Worm (Caenorhabditis elegans) whole organism, L4 larva: ENCODE data around the gene F38B7.11.
A peak's percentile ranks its signal among the peaks of the same experiment; 100 is the strongest.

ENCODE experiments used
- D1046.2 ChIP-seq: fragments of 200-800 bp; sonication (Bioruptor generic); IDR thresholded peaks from 2 replicates; pipeline ENCODE4 v1.3.6; 2022; ENCODE audit warnings: missing genetic modification characterization, missing compliant biosample characterization
- F26F4.8 ChIP-seq: fragments of 200-800 bp; sonication (Bioruptor generic); conservative IDR thresholded peaks from 2 replicates; pipeline ENCODE4 v1.3.6; 2022; ENCODE audit warnings: missing genetic modification characterization, missing compliant biosample characterization
- F49E8.2 ChIP-seq: sonication (generic microtip); optimal IDR thresholded peaks from 2 replicates; lab custom pipeline; 2016; ENCODE audit warnings: missing compliant biosample characterization, mild to moderate bottlenecking, missing genetic modification characterization, borderline replicate concordance
- Y105C5A.15 ChIP-seq: fragments of 200-800 bp; sonication (Bioruptor generic); IDR thresholded peaks from 2 replicates; pipeline ENCODE4 v1.3.6; 2022; ENCODE audit warnings: missing genetic modification characterization, missing compliant biosample characterization
- Y48G9A.11 ChIP-seq: fragments of 200-800 bp; sonication (Bioruptor generic); IDR thresholded peaks from 2 replicates; pipeline ENCODE4 v1.3.6; 2022; ENCODE audit warnings: missing genetic modification reagents, missing genetic modification characterization, missing compliant biosample characterization
- Y75B8A.6 ChIP-seq: fragments of 200-800 bp; sonication (Bioruptor generic); IDR thresholded peaks from 2 replicates; pipeline ENCODE4 v1.3.6; 2022; ENCODE audit warnings: missing genetic modification reagents, missing genetic modification characterization, missing compliant biosample characterization
- ama-1 ChIP-seq: fragments of 150-350 bp; optimal IDR thresholded peaks from 2 replicates; lab custom pipeline; 2014; ENCODE audit warnings: inconsistent platforms, mixed read lengths
- ceh-20 ChIP-seq: fragments of 200-800 bp; sonication (Bioruptor generic); IDR thresholded peaks from 2 replicates; pipeline ENCODE4 v1.3.6; 2022; ENCODE audit warnings: missing genetic modification reagents, missing genetic modification characterization, missing compliant biosample characterization
- ceh-62 ChIP-seq: sonication (generic microtip); optimal IDR thresholded peaks from 2 replicates; lab custom pipeline; 2017; ENCODE audit warnings: missing biosample characterization, missing genetic modification characterization
- daf-16 ChIP-seq, 3 experiments: sonication (generic microtip); optimal IDR thresholded peaks; 2 replicates each; lab custom pipeline; 2016 to 2017; ENCODE audit warnings: missing genetic modification characterization in 3 of 3, missing genetic modification reagents in 3 of 3, mild to moderate bottlenecking in 2 of 3, missing compliant biosample characterization in 2 of 3, missing biosample characterization in 1 of 3, moderate library complexity in 1 of 3
- dmd-6 ChIP-seq: fragments of 200-800 bp; sonication (Bioruptor generic); IDR thresholded peaks from 2 replicates; pipeline ENCODE4 v1.3.6; 2022; ENCODE audit warnings: missing genetic modification reagents, missing genetic modification characterization, missing compliant biosample characterization
- dmd-8 ChIP-seq: fragments of 200-800 bp; sonication (Bioruptor generic); IDR thresholded peaks from 2 replicates; pipeline ENCODE4 v1.3.6; 2022; ENCODE audit warnings: missing genetic modification characterization, missing compliant biosample characterization
- dmd-9 ChIP-seq: fragments of 200-800 bp; sonication (Bioruptor generic); IDR thresholded peaks from 2 replicates; pipeline ENCODE4 v1.3.6; 2022; ENCODE audit warnings: missing genetic modification reagents, missing genetic modification characterization, missing compliant biosample characterization
- dve-1 ChIP-seq: sonication (generic microtip); optimal IDR thresholded peaks from 2 replicates; lab custom pipeline; 2017; ENCODE audit warnings: antibody characterized with exemption, mild to moderate bottlenecking, missing genetic modification characterization, missing compliant biosample characterization; ENCODE audit not compliant: insufficient read depth
- egl-27 ChIP-seq: sonication (generic microtip); optimal IDR thresholded peaks from 3 replicates; lab custom pipeline; 2017; ENCODE audit warnings: missing biosample characterization, missing genetic modification reagents, missing genetic modification characterization
- egl-43 ChIP-seq: fragments of 200-800 bp; sonication (Bioruptor generic); IDR thresholded peaks from 2 replicates; pipeline ENCODE4 v1.3.6; 2022; ENCODE audit warnings: missing genetic modification reagents, missing genetic modification characterization, missing compliant biosample characterization
- fos-1 ChIP-seq: fragments of 150-350 bp; optimal IDR thresholded peaks from 2 replicates; lab custom pipeline; 2014; ENCODE audit warnings: missing biosample characterization, missing genetic modification characterization
- gei-8 ChIP-seq: fragments of 200-800 bp; sonication (Bioruptor generic); optimal IDR thresholded peaks from 2 replicates; lab custom pipeline; 2018; ENCODE audit warnings: mild to moderate bottlenecking, missing genetic modification characterization, missing compliant biosample characterization
- hlh-11 ChIP-seq: fragments of 200-800 bp; sonication (Bioruptor generic); optimal IDR thresholded peaks from 2 replicates; lab custom pipeline; 2018; ENCODE audit warnings: mild to moderate bottlenecking, missing genetic modification characterization, missing compliant biosample characterization
- hlh-30 ChIP-seq: sonication (generic microtip); optimal IDR thresholded peaks from 2 replicates; lab custom pipeline; 2017; ENCODE audit warnings: antibody characterized with exemption, mild to moderate bottlenecking, missing genetic modification characterization, missing compliant biosample characterization; ENCODE audit not compliant: insufficient read depth
- lin-1 ChIP-seq: fragments of 200-800 bp; sonication (Bioruptor generic); IDR thresholded peaks from 2 replicates; pipeline ENCODE4 v1.3.6; 2022; ENCODE audit warnings: missing genetic modification reagents, missing genetic modification characterization, missing compliant biosample characterization
- lin-15B ChIP-seq: fragments of 150-350 bp; sonication (generic microtip); optimal IDR thresholded peaks from 3 replicates; lab custom pipeline; 2014; ENCODE audit warnings: missing biosample characterization, missing genetic modification characterization
- lin-38 ChIP-seq: fragments of 200-800 bp; sonication (Bioruptor generic); IDR thresholded peaks from 2 replicates; pipeline ENCODE4 v1.3.6; 2022; ENCODE audit warnings: missing genetic modification reagents, missing genetic modification characterization, missing compliant biosample characterization
- lin-39 ChIP-seq: fragments of 150-350 bp; optimal IDR thresholded peaks from 2 replicates; lab custom pipeline; 2014; ENCODE audit warnings: missing biosample characterization, missing genetic modification reagents, missing genetic modification characterization
- lsy-2 ChIP-seq, 2 experiments: fragments of 150-350 bp in 1 of 2; sonication (generic microtip) in 1 of 2; optimal IDR thresholded peaks; 2 replicates each; lab custom pipeline; 2014 to 2017; ENCODE audit warnings: missing biosample characterization in 2 of 2, missing genetic modification characterization in 2 of 2
- madf-5 ChIP-seq, 2 experiments: fragments of 200-800 bp; sonication (Bioruptor generic); IDR thresholded peaks; 2 replicates each; pipeline ENCODE4 v1.3.6; 2022; ENCODE audit warnings: missing compliant biosample characterization in 2 of 2, missing genetic modification characterization in 2 of 2
- mdl-1 ChIP-seq, 2 experiments: fragments of 150-350 bp in 1 of 2; sonication (generic microtip) in 1 of 2; optimal IDR thresholded peaks; 2 replicates each; lab custom pipeline; 2014 to 2017; ENCODE audit warnings: missing biosample characterization in 2 of 2, missing genetic modification characterization in 2 of 2
- mdt-29 ChIP-seq: fragments of 200-800 bp; sonication (Bioruptor generic); IDR thresholded peaks from 2 replicates; pipeline ENCODE4 v1.3.6; 2022; ENCODE audit warnings: missing genetic modification reagents, missing genetic modification characterization, missing compliant biosample characterization
- mep-1 ChIP-seq: fragments of 150-350 bp; sonication (generic microtip); optimal IDR thresholded peaks from 3 replicates; lab custom pipeline; 2014; ENCODE audit warnings: missing biosample characterization, missing genetic modification characterization
- nhr-28 ChIP-seq: fragments of 150-350 bp; optimal IDR thresholded peaks from 2 replicates; lab custom pipeline; 2014; ENCODE audit warnings: missing biosample characterization, missing genetic modification characterization
- nhr-42 ChIP-seq: fragments of 200-800 bp; sonication (Bioruptor generic); IDR thresholded peaks from 2 replicates; pipeline ENCODE4 v1.3.6; 2022; ENCODE audit warnings: missing genetic modification characterization, missing compliant biosample characterization
- nhr-76 ChIP-seq: fragments of 150-350 bp; optimal IDR thresholded peaks from 2 replicates; lab custom pipeline; 2014; ENCODE audit warnings: missing biosample characterization, missing genetic modification characterization
- nhr-77 ChIP-seq: fragments of 150-350 bp; optimal IDR thresholded peaks from 2 replicates; lab custom pipeline; 2014; ENCODE audit warnings: missing biosample characterization, missing genetic modification characterization
- php-3 ChIP-seq: fragments of 200-800 bp; sonication (Bioruptor generic); IDR thresholded peaks from 2 replicates; pipeline ENCODE4 v1.3.6; 2022; ENCODE audit warnings: missing genetic modification reagents, missing genetic modification characterization, missing compliant biosample characterization
- pqm-1 ChIP-seq: sonication (generic microtip); optimal IDR thresholded peaks from 2 replicates; lab custom pipeline; 2017; ENCODE audit warnings: missing biosample characterization, missing genetic modification characterization
- set-16 ChIP-seq: fragments of 200-800 bp; sonication (Bioruptor generic); IDR thresholded peaks from 2 replicates; pipeline ENCODE4 v1.3.6; 2022; ENCODE audit warnings: missing genetic modification reagents, missing genetic modification characterization, missing compliant biosample characterization
- skn-1 ChIP-seq: fragments of 150-350 bp; optimal IDR thresholded peaks from 2 replicates; lab custom pipeline; 2014; ENCODE audit warnings: missing biosample characterization, missing genetic modification characterization
- unc-62 ChIP-seq, 3 experiments: fragments of 150-350 bp in 1 of 3; sonication (generic microtip); optimal IDR thresholded peaks in 2 of 3; peaks in 1 of 3; 1 replicate in 1 of 3; 2 replicates in 2 of 3; lab custom pipeline; 2014 to 2017; ENCODE audit warnings: missing biosample characterization in 3 of 3, missing genetic modification characterization in 3 of 3, missing genetic modification reagents in 3 of 3, missing genotype in 1 of 3
- vab-7 ChIP-seq: fragments of 200-800 bp; sonication (Bioruptor generic); IDR thresholded peaks from 2 replicates; pipeline ENCODE4 v1.3.6; 2022; ENCODE audit warnings: missing genetic modification reagents, missing genetic modification characterization, missing compliant biosample characterization
- zfp-2 ChIP-seq: sonication (generic microtip); optimal IDR thresholded peaks from 2 replicates; lab custom pipeline; 2016; ENCODE audit warnings: mild to moderate bottlenecking, missing genetic modification characterization, missing compliant biosample characterization
- zip-2 ChIP-seq: fragments of 150-350 bp; optimal IDR thresholded peaks from 2 replicates; lab custom pipeline; 2014; ENCODE audit warnings: missing biosample characterization, missing genetic modification characterization
- ztf-7 ChIP-seq: fragments of 150-350 bp; optimal IDR thresholded peaks from 2 replicates; lab custom pipeline; 2014; ENCODE audit warnings: missing biosample characterization, missing genetic modification characterization

Gene F38B7.11

ce11 chrV:11535504-11536062 lies 11.3 kb upstream of the F38B7.11 start:
- peak; percentile 27 for TF ChIP-seq hlh-30
- TF ChIP-seq hlh-11 (tag; lab: Kevin White, UChicago): peak; percentile 85
- TF ChIP-seq dmd-6: peak; percentile 78
- TF ChIP-seq daf-16 (GFP tag; optimal IDR thresholded peaks at IDR 0.05; lab: Kevin White, UChicago): no peak
- peak; percentile 42 for TF ChIP-seq daf-16 (tag; optimal IDR thresholded peaks at IDR 0.05; lab: Kevin White, UChicago)
- peak in 1 of 2 experiments; percentile 15 for TF ChIP-seq mdl-1 (tag; optimal IDR thresholded peaks at IDR 0.05; lab: Kevin White, UChicago)
- no peak for TF ChIP-seq lin-15B (tag; lab: Kevin White, UChicago)
- TF ChIP-seq nhr-76 (tag; lab: Kevin White, UChicago): no peak
- TF ChIP-seq pqm-1 (tag; lab: Kevin White, UChicago): peak; percentile 82
- no peak for TF ChIP-seq F26F4.8 (GFP tag; lab: Robert Waterston, UW)
- TF ChIP-seq lin-1 (GFP tag; lab: Robert Waterston, UW): 0 out of 2 replicates have a peak, but pooled peaks have one; percentile 18
- TF ChIP-seq unc-62 (GFP tag; optimal IDR thresholded peaks at IDR 0.05 in 1 of 2; lab: Kevin White, UChicago): peak in 1 of 2 experiments; percentile 36
- TF ChIP-seq unc-62 (tag; optimal IDR thresholded peaks at IDR 0.05; lab: Kevin White, UChicago): no peak
- TF ChIP-seq lsy-2 (tag; optimal IDR thresholded peaks at IDR 0.05; lab: Kevin White, UChicago): peak in 1 of 2 experiments; percentile 3
- TF ChIP-seq mep-1 (tag; lab: Kevin White, UChicago): peak; percentile 12
- no peak for TF ChIP-seq madf-5 (GFP tag; IDR thresholded peaks at IDR 0.05; lab: Robert Waterston, UW)
- TF ChIP-seq dve-1 (tag; lab: Kevin White, UChicago): peak; percentile 33
- TF ChIP-seq nhr-28 (tag; lab: Kevin White, UChicago): peak; percentile 74
- peak; percentile 6; the same call in 1 of the 2 replicates for TF ChIP-seq egl-43 (GFP tag; lab: Robert Waterston, UW)
- peak; percentile 35 for TF ChIP-seq ama-1 (lab: Kevin White, UChicago)

ce11 chrV:11536667-11537066 lies 10.2 kb upstream of the F38B7.11 start:
- TF ChIP-seq skn-1 (tag; lab: Kevin White, UChicago): no peak
- TF ChIP-seq php-3: no peak
- no peak for TF ChIP-seq nhr-77 (tag; lab: Kevin White, UChicago)
- TF ChIP-seq mdt-29 (GFP tag; lab: Robert Waterston, UW): no peak
- TF ChIP-seq Y105C5A.15 (GFP tag; lab: Robert Waterston, UW): no peak
- TF ChIP-seq dmd-9 (GFP tag; lab: Robert Waterston, UW): no peak
- TF ChIP-seq fos-1 (tag; lab: Kevin White, UChicago): no peak
- TF ChIP-seq ztf-7 (tag; lab: Kevin White, UChicago): no peak
- no peak for TF ChIP-seq nhr-42 (GFP tag; lab: Robert Waterston, UW)
- no peak for TF ChIP-seq nhr-76 (tag; lab: Kevin White, UChicago)
- peak in 1 of 2 experiments; percentile 85 for TF ChIP-seq unc-62 (GFP tag; optimal IDR thresholded peaks at IDR 0.05 in 1 of 2; lab: Kevin White, UChicago)
- TF ChIP-seq unc-62 (tag; optimal IDR thresholded peaks at IDR 0.05; lab: Kevin White, UChicago): no peak
- 0 out of 2 replicates have a peak, but pooled peaks have one; percentile 28 for TF ChIP-seq F26F4.8 (GFP tag; lab: Robert Waterston, UW)
- TF ChIP-seq lin-39: no peak
- no peak for TF ChIP-seq egl-27 (tag; lab: Kevin White, UChicago)
- 0 out of 2 replicates have a peak, but pooled peaks have one; percentile 19 for TF ChIP-seq Y75B8A.6 (GFP tag; lab: Robert Waterston, UW)

- peak in 1 of 2 experiments; percentile 97 for TF ChIP-seq unc-62 (GFP tag; optimal IDR thresholded peaks at IDR 0.05 in 1 of 2; lab: Kevin White, UChicago)
- no peak for TF ChIP-seq unc-62 (tag; optimal IDR thresholded peaks at IDR 0.05; lab: Kevin White, UChicago)
- peak; percentile 15 for TF ChIP-seq skn-1 (tag; lab: Kevin White, UChicago)
- TF ChIP-seq Y75B8A.6 (GFP tag; lab: Robert Waterston, UW): no peak
- no peak for TF ChIP-seq ceh-62
These were observed 7.4 kb upstream of the F38B7.11 start for ce11 chrV:11539502-11539901.

ce11 chrV:11541284-11541683 lies 5.6 kb upstream of the F38B7.11 start:
- TF ChIP-seq zip-2 (tag; lab: Kevin White, UChicago): no peak
- TF ChIP-seq D1046.2 (GFP tag; lab: Robert Waterston, UW): peak; percentile 82; the same call in 1 of the 2 replicates
- TF ChIP-seq mdt-29 (GFP tag; lab: Robert Waterston, UW): 0 out of 2 replicates have a peak, but pooled peaks have one; percentile 5
- TF ChIP-seq Y48G9A.11 (GFP tag; lab: Robert Waterston, UW): 0 out of 2 replicates have a peak, but pooled peaks have one; percentile 35
- TF ChIP-seq Y75B8A.6 (GFP tag; lab: Robert Waterston, UW): no peak
- no peak for TF ChIP-seq dve-1 (tag; lab: Kevin White, UChicago)
- peak; percentile 30; the same call in 1 of the 2 replicates for TF ChIP-seq lin-38 (GFP tag; lab: Robert Waterston, UW)
- no peak for TF ChIP-seq hlh-30
- TF ChIP-seq F49E8.2 (tag; lab: Kevin White, UChicago): no peak
- TF ChIP-seq set-16 (GFP tag; lab: Robert Waterston, UW): no peak
- peak; percentile 30; the same call in 1 of the 2 replicates for TF ChIP-seq vab-7 (GFP tag; lab: Robert Waterston, UW)
- TF ChIP-seq zfp-2 (tag; lab: Kevin White, UChicago): no peak
- peak; percentile 52 for TF ChIP-seq gei-8
- no peak for TF ChIP-seq dmd-8 (GFP tag; lab: Robert Waterston, UW)
- TF ChIP-seq ceh-20: peak; percentile 42; the same call in 1 of the 2 replicates
- TF ChIP-seq mdl-1 (tag; optimal IDR thresholded peaks at IDR 0.05; lab: Kevin White, UChicago): no peak
